Worm (Caenorhabditis elegans): ENCODE data around the gene Y62E10A.3.

DNA sequence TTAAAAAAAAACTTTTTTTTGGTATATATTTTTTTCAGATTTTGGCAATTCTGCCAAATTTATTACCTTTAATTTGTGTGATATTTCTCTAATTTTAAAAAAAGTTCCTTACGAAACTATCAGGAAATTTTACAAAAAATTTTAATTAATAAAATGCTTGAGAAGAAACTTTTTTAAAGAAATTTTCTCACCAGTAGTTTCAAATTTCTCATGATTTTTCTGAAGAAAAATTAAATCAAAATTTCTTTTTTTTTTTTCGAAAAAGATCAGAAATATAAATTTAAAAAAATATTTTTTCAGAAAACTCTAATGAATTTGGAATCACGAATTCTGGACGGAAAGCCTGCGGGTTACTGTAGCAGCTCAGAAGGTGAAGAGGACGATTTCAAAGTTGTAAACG lies 17.7 kb upstream of the Y62E10A.3 start, which contains the start of gene mau-8:
- TF ChIP-seq dpl-1 (GFP tag; optimal IDR thresholded peaks at IDR 0.05) (no peak), attf-5 (GFP tag; optimal IDR thresholded peaks at IDR 0.05) (no peak), nfya-1 (tag; optimal IDR thresholded peaks at IDR 0.05; ENCODE audit: borderline replicate concordance, insufficient read depth) (no peak), nhr-179 (tag; optimal IDR thresholded peaks at IDR 0.05) (no peak), die-1 (tag; optimal IDR thresholded peaks at IDR 0.05) (no peak), dox-1 (GFP tag; IDR thresholded peaks at IDR 0.05) (no peak), rec-8 (tag; optimal IDR thresholded peaks at IDR 0.05) (no peak), xnd-1 (tag; optimal IDR thresholded peaks at IDR 0.05) (no peak), T26A5.8 (tag; optimal IDR thresholded peaks at IDR 0.05) (no peak), rcor-1 (GFP tag; IDR thresholded peaks at IDR 0.05) (no peak)
